Worm (Caenorhabditis elegans) whole organism, L2 larva: ENCODE results near the gene irld-19.

Experiments
- lsy-2 ChIP-seq, 2 experiments: fragments of 150-350 bp in 1 of 2; sonication (generic microtip) in 1 of 2; optimal IDR thresholded peaks; 2 replicates each; lab custom pipeline; 2014 to 2017; ENCODE audit warnings: missing biosample characterization in 2 of 2, missing genetic modification characterization in 2 of 2
- nhr-23 ChIP-seq: fragments of 150-350 bp; optimal IDR thresholded peaks from 2 replicates; lab custom pipeline; 2014; ENCODE audit warnings: missing biosample characterization, missing genetic modification reagents, missing genetic modification characterization
- nhr-237 ChIP-seq: fragments of 150-350 bp; optimal IDR thresholded peaks from 2 replicates; lab custom pipeline; 2014; ENCODE audit warnings: missing biosample characterization, missing genetic modification characterization
- nhr-77 ChIP-seq: fragments of 150-350 bp; optimal IDR thresholded peaks from 2 replicates; lab custom pipeline; 2014; ENCODE audit warnings: missing biosample characterization, missing genetic modification characterization

DNA sequence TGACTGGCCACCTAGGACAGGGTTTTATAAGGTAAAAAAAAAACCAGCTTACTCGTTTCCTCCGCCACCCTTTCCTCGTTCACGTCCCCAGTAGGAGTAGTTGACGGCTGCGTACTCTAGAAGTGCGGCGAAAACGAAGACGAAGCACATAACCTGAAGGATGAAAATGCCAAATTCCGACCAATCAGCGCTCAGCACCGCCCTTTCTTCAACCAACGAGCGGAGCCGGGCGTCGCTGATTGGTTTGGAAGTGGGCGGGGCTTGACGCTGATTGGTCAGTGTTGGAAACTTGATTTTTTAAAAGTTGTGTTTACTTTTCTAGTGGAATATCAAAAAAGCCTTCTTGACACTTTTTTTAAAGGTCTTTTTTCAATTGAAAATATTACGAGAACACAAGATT is 9.6 kb upstream of the irld-19 start:
- no peak for TF ChIP-seq nhr-237 (tag; lab: Kevin White, UChicago)
- TF ChIP-seq nhr-23 (tag; lab: Kevin White, UChicago), result no peak
- TF ChIP-seq nhr-77 (tag; lab: Kevin White, UChicago), result no peak
- no peak for TF ChIP-seq lsy-2 (tag; optimal IDR thresholded peaks at IDR 0.05; lab: Kevin White, UChicago)
